Worm (Caenorhabditis elegans) whole organism, L4 larva: ENCODE measurements around the gene F02D10.6.
A peak's percentile ranks its signal among the peaks of the same experiment; 100 is the strongest.

ENCODE experiments used
- F10B5.3 ChIP-seq: sonication (generic microtip); optimal IDR thresholded peaks from 2 replicates; lab custom pipeline; 2016; ENCODE audit warnings: mild to moderate bottlenecking, missing genetic modification characterization, missing compliant biosample characterization
- F26F4.8 ChIP-seq: fragments of 200-800 bp; sonication (Bioruptor generic); conservative IDR thresholded peaks from 2 replicates; pipeline ENCODE4 v1.3.6; 2022; ENCODE audit warnings: missing genetic modification characterization, missing compliant biosample characterization
- F37D6.2 ChIP-seq: sonication (generic microtip); optimal IDR thresholded peaks from 2 replicates; lab custom pipeline; 2016; ENCODE audit warnings: mild to moderate bottlenecking, missing genetic modification characterization, missing compliant biosample characterization
- F49E8.2 ChIP-seq: sonication (generic microtip); optimal IDR thresholded peaks from 2 replicates; lab custom pipeline; 2016; ENCODE audit warnings: missing compliant biosample characterization, mild to moderate bottlenecking, missing genetic modification characterization, borderline replicate concordance
- Y48G9A.11 ChIP-seq: fragments of 200-800 bp; sonication (Bioruptor generic); IDR thresholded peaks from 2 replicates; pipeline ENCODE4 v1.3.6; 2022; ENCODE audit warnings: missing genetic modification reagents, missing genetic modification characterization, missing compliant biosample characterization
- Y5F2A.4 ChIP-seq: fragments of 200-800 bp; sonication (Bioruptor generic); optimal IDR thresholded peaks from 2 replicates; lab custom pipeline; 2018; ENCODE audit warnings: mild to moderate bottlenecking, missing genetic modification characterization, missing compliant biosample characterization
- ZK337.2 ChIP-seq: fragments of 200-800 bp; sonication (Bioruptor generic); IDR thresholded peaks from 2 replicates; pipeline ENCODE4 v1.3.6; 2022; ENCODE audit warnings: missing genetic modification reagents, missing genetic modification characterization, missing compliant biosample characterization
- ZK546.5 ChIP-seq, 2 experiments: sonication (generic microtip); optimal IDR thresholded peaks; 2 replicates each; lab custom pipeline; 2017; ENCODE audit warnings: missing biosample characterization in 2 of 2, missing genetic modification characterization in 2 of 2
- arid-1 ChIP-seq: fragments of 200-800 bp; sonication (Bioruptor generic); conservative IDR thresholded peaks from 2 replicates; pipeline ENCODE4 v1.3.6; 2022; ENCODE audit warnings: missing genetic modification reagents, missing genetic modification characterization, missing compliant biosample characterization
- ceh-32 ChIP-seq: sonication (generic microtip); optimal IDR thresholded peaks from 2 replicates; lab custom pipeline; 2016; ENCODE audit warnings: mild to moderate bottlenecking, missing genetic modification characterization, missing compliant biosample characterization; ENCODE audit not compliant: poor library complexity
- ceh-62 ChIP-seq: sonication (generic microtip); optimal IDR thresholded peaks from 2 replicates; lab custom pipeline; 2017; ENCODE audit warnings: missing biosample characterization, missing genetic modification characterization
- ceh-82 ChIP-seq: sonication (generic microtip); optimal IDR thresholded peaks from 2 replicates; lab custom pipeline; 2017; ENCODE audit warnings: missing biosample characterization, missing genetic modification characterization
- daf-12 ChIP-seq: fragments of 150-350 bp; optimal IDR thresholded peaks from 2 replicates; lab custom pipeline; 2014; ENCODE audit warnings: missing biosample characterization, missing genetic modification reagents, missing genetic modification characterization
- daf-8 ChIP-seq: fragments of 200-800 bp; sonication (Bioruptor generic); IDR thresholded peaks from 2 replicates; pipeline ENCODE4 v1.3.6; 2022; ENCODE audit warnings: missing genetic modification characterization, missing compliant biosample characterization
- dmd-6 ChIP-seq: fragments of 200-800 bp; sonication (Bioruptor generic); IDR thresholded peaks from 2 replicates; pipeline ENCODE4 v1.3.6; 2022; ENCODE audit warnings: missing genetic modification reagents, missing genetic modification characterization, missing compliant biosample characterization
- dmd-8 ChIP-seq: fragments of 200-800 bp; sonication (Bioruptor generic); IDR thresholded peaks from 2 replicates; pipeline ENCODE4 v1.3.6; 2022; ENCODE audit warnings: missing genetic modification characterization, missing compliant biosample characterization
- dpl-1 ChIP-seq: fragments of 150-350 bp; optimal IDR thresholded peaks from 2 replicates; lab custom pipeline; 2014; ENCODE audit warnings: missing biosample characterization, missing genetic modification reagents, missing genetic modification characterization
- duxl-1 ChIP-seq: sonication (generic microtip); optimal IDR thresholded peaks from 2 replicates; lab custom pipeline; 2016; ENCODE audit warnings: mild to moderate bottlenecking, missing genetic modification characterization, moderate library complexity, missing compliant biosample characterization; ENCODE audit not compliant: poor library complexity
- dve-1 ChIP-seq: sonication (generic microtip); optimal IDR thresholded peaks from 2 replicates; lab custom pipeline; 2017; ENCODE audit warnings: antibody characterized with exemption, mild to moderate bottlenecking, missing genetic modification characterization, missing compliant biosample characterization; ENCODE audit not compliant: insufficient read depth
- fkh-10 ChIP-seq: fragments of 150-350 bp; optimal IDR thresholded peaks from 2 replicates; lab custom pipeline; 2014; ENCODE audit warnings: missing biosample characterization, missing genetic modification reagents, missing genetic modification characterization
- fos-1 ChIP-seq: fragments of 150-350 bp; optimal IDR thresholded peaks from 2 replicates; lab custom pipeline; 2014; ENCODE audit warnings: missing biosample characterization, missing genetic modification characterization
- hlh-11 ChIP-seq: fragments of 200-800 bp; sonication (Bioruptor generic); optimal IDR thresholded peaks from 2 replicates; lab custom pipeline; 2018; ENCODE audit warnings: mild to moderate bottlenecking, missing genetic modification characterization, missing compliant biosample characterization
- hlh-30 ChIP-seq: sonication (generic microtip); optimal IDR thresholded peaks from 2 replicates; lab custom pipeline; 2017; ENCODE audit warnings: antibody characterized with exemption, mild to moderate bottlenecking, missing genetic modification characterization, missing compliant biosample characterization; ENCODE audit not compliant: insufficient read depth
- hmg-1.1 ChIP-seq: fragments of 200-800 bp; sonication (Bioruptor generic); IDR thresholded peaks from 2 replicates; pipeline ENCODE4 v1.3.6; 2022; ENCODE audit warnings: missing genetic modification reagents, missing genetic modification characterization, missing compliant biosample characterization
- jun-1 ChIP-seq: fragments of 150-350 bp; optimal IDR thresholded peaks from 2 replicates; lab custom pipeline; 2014; ENCODE audit warnings: missing biosample characterization, missing genetic modification reagents, missing genetic modification characterization
- lim-7 ChIP-seq: fragments of 200-800 bp; sonication (Bioruptor generic); IDR thresholded peaks from 2 replicates; pipeline ENCODE4 v1.3.6; 2022; ENCODE audit warnings: missing genetic modification characterization, missing compliant biosample characterization
- lin-1 ChIP-seq: fragments of 200-800 bp; sonication (Bioruptor generic); IDR thresholded peaks from 2 replicates; pipeline ENCODE4 v1.3.6; 2022; ENCODE audit warnings: missing genetic modification reagents, missing genetic modification characterization, missing compliant biosample characterization
- lin-13 ChIP-seq: fragments of 150-350 bp; optimal IDR thresholded peaks from 2 replicates; lab custom pipeline; 2014; ENCODE audit warnings: missing biosample characterization, missing genetic modification reagents, missing genetic modification characterization
- lin-38 ChIP-seq: fragments of 200-800 bp; sonication (Bioruptor generic); IDR thresholded peaks from 2 replicates; pipeline ENCODE4 v1.3.6; 2022; ENCODE audit warnings: missing genetic modification reagents, missing genetic modification characterization, missing compliant biosample characterization
- madf-9 ChIP-seq: fragments of 200-800 bp; sonication (Bioruptor generic); conservative IDR thresholded peaks from 2 replicates; pipeline ENCODE4 v1.3.6; 2022; ENCODE audit warnings: missing genetic modification reagents, missing genetic modification characterization, missing compliant biosample characterization
- mep-1 ChIP-seq: fragments of 150-350 bp; sonication (generic microtip); optimal IDR thresholded peaks from 3 replicates; lab custom pipeline; 2014; ENCODE audit warnings: missing biosample characterization, missing genetic modification characterization
- mes-2 ChIP-seq: sonication (generic microtip); optimal IDR thresholded peaks from 2 replicates; lab custom pipeline; 2016; ENCODE audit warnings: missing genotype, mild to moderate bottlenecking, missing genetic modification characterization, missing compliant biosample characterization; ENCODE audit not compliant: poor library complexity, severe bottlenecking
- mxl-2 ChIP-seq: fragments of 200-800 bp; sonication (Bioruptor generic); conservative IDR thresholded peaks from 2 replicates; pipeline ENCODE4 v1.3.6; 2022; ENCODE audit warnings: missing genetic modification reagents, missing genetic modification characterization, missing compliant biosample characterization
- nhr-102 ChIP-seq: sonication (generic microtip); optimal IDR thresholded peaks from 2 replicates; lab custom pipeline; 2016; ENCODE audit warnings: mild to moderate bottlenecking, missing genetic modification characterization, moderate library complexity, missing compliant biosample characterization
- nhr-11 ChIP-seq: fragments of 150-350 bp; optimal IDR thresholded peaks from 2 replicates; lab custom pipeline; 2014; ENCODE audit warnings: missing biosample characterization, missing genetic modification characterization
- nhr-25 ChIP-seq: sonication (generic microtip); optimal IDR thresholded peaks from 2 replicates; lab custom pipeline; 2017; ENCODE audit warnings: missing genetic modification characterization, mild to moderate bottlenecking, missing compliant biosample characterization, antibody characterized with exemption, moderate library complexity, borderline replicate concordance; ENCODE audit not compliant: insufficient read depth
- nhr-28 ChIP-seq: fragments of 150-350 bp; optimal IDR thresholded peaks from 2 replicates; lab custom pipeline; 2014; ENCODE audit warnings: missing biosample characterization, missing genetic modification characterization
- nhr-41 ChIP-seq: fragments of 200-800 bp; sonication (Bioruptor generic); IDR thresholded peaks from 2 replicates; pipeline ENCODE4 v1.3.6; 2022; ENCODE audit warnings: missing genetic modification reagents, missing genetic modification characterization, missing compliant biosample characterization
- nhr-42 ChIP-seq: fragments of 200-800 bp; sonication (Bioruptor generic); IDR thresholded peaks from 2 replicates; pipeline ENCODE4 v1.3.6; 2022; ENCODE audit warnings: missing genetic modification characterization, missing compliant biosample characterization
- nhr-6 ChIP-seq: fragments of 150-350 bp; optimal IDR thresholded peaks from 2 replicates; lab custom pipeline; 2014; ENCODE audit warnings: missing biosample characterization, missing genetic modification characterization
- nhr-77 ChIP-seq: fragments of 150-350 bp; optimal IDR thresholded peaks from 2 replicates; lab custom pipeline; 2014; ENCODE audit warnings: missing biosample characterization, missing genetic modification characterization
- pha-4 ChIP-seq, 2 experiments: fragments of 150-350 bp in 1 of 2; fragments of 200-800 bp in 1 of 2; sonication (Bioruptor generic) in 1 of 2; IDR thresholded peaks in 1 of 2; optimal IDR thresholded peaks in 1 of 2; 2 replicates each; pipeline versions ENCODE4 v1.3.6 to Lab custom; 2014 to 2022; ENCODE audit warnings: missing genetic modification characterization in 2 of 2, missing genetic modification reagents in 2 of 2, missing biosample characterization in 1 of 2, missing compliant biosample characterization in 1 of 2
- skn-1 ChIP-seq: fragments of 150-350 bp; optimal IDR thresholded peaks from 2 replicates; lab custom pipeline; 2014; ENCODE audit warnings: missing biosample characterization, missing genetic modification characterization
- spr-1 ChIP-seq: sonication (generic microtip); optimal IDR thresholded peaks from 2 replicates; lab custom pipeline; 2016; ENCODE audit warnings: mild to moderate bottlenecking, missing genetic modification characterization, missing compliant biosample characterization
- tra-1 ChIP-seq: fragments of 200-800 bp; sonication (Bioruptor generic); IDR thresholded peaks from 2 replicates; pipeline ENCODE4 v1.3.6; 2022; ENCODE audit warnings: missing genetic modification reagents, missing genetic modification characterization, missing compliant biosample characterization
- vab-7 ChIP-seq: fragments of 200-800 bp; sonication (Bioruptor generic); IDR thresholded peaks from 2 replicates; pipeline ENCODE4 v1.3.6; 2022; ENCODE audit warnings: missing genetic modification reagents, missing genetic modification characterization, missing compliant biosample characterization
- ztf-7 ChIP-seq: fragments of 150-350 bp; optimal IDR thresholded peaks from 2 replicates; lab custom pipeline; 2014; ENCODE audit warnings: missing biosample characterization, missing genetic modification characterization

F02D10.6 gene

DNA sequence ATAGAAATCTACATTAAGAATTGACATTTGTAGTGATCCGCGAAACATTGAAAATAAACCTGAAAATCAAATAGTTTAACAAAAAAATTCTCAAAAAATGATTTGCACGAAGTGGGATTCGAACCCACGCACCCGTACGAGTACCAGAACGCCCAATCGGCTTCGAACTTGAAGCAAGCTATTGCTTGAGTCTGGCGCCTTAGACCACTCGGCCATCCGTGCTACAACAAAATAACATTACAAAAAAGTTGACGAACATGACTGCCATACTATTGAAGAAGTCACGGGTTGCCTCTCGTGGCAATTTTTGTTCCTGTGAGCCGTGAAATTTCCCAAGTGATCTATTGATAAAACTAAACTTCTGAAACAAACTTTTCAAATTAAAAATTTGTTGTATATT, 8.2 kb downstream of the F02D10.6 start (continued):
- TF ChIP-seq hlh-11 = no peak
- TF ChIP-seq fkh-10 (GFP tag; lab: Kevin White, UChicago) = no peak
- TF ChIP-seq nhr-42 (GFP tag; lab: Robert Waterston, UW) = no peak
- no peak for TF ChIP-seq ztf-7 (tag; lab: Kevin White, UChicago)
- no peak for TF ChIP-seq daf-8 (GFP tag; lab: Robert Waterston, UW)
- no peak for TF ChIP-seq nhr-6 (tag; lab: Kevin White, UChicago)
- TF ChIP-seq skn-1 (tag; lab: Kevin White, UChicago) = no peak
- no peak for TF ChIP-seq nhr-77 (tag; lab: Kevin White, UChicago)
- TF ChIP-seq ceh-82 (tag; lab: Kevin White, UChicago) = no peak
- TF ChIP-seq mes-2 (tag; lab: Kevin White, UChicago) = no peak
- TF ChIP-seq ZK337.2 (GFP tag; lab: Robert Waterston, UW) = no peak
- no peak for TF ChIP-seq ZK546.5 (tag; optimal IDR thresholded peaks at IDR 0.05; lab: Kevin White, UChicago)
- TF ChIP-seq hmg-1.1 (GFP tag; lab: Robert Waterston, UW) = no peak
- TF ChIP-seq fos-1 (tag; lab: Kevin White, UChicago) = no peak

DNA sequence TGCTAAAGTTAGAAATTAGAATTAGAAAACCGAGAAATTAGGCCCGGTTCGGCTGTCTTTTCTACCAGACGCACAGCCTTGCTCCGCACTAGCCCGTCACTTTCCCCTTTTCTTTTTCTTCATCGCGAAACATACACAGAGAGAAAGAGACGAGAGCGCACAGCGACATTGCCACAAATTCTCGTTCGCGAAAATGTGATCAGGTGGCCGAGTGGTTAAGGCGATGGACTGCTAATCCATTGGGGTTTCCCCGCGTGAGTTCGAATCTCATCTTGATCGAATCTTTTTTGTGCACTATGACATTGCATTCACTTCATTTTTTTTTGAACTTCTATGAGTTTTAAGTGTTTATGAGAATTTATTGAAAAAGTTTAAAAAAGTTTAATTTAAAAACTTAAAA, 9.0 kb downstream of the F02D10.6 start:
- TF ChIP-seq nhr-11 (tag; lab: Kevin White, UChicago) (no peak), daf-12 (tag; lab: Kevin White, UChicago) (no peak), dve-1 (tag; lab: Kevin White, UChicago) (peak; percentile 38), ceh-62 (tag; lab: Kevin White, UChicago) (no peak), arid-1 (GFP tag; lab: Robert Waterston, UW) (0 out of 2 replicates have a peak, but pooled peaks have one; percentile 53), ceh-32 (tag; lab: Kevin White, UChicago) (no peak), ztf-7 (tag; lab: Kevin White, UChicago) (peak; percentile 51), mxl-2 (GFP tag; lab: Robert Waterston, UW) (0 out of 2 replicates have a peak, but pooled peaks have one; percentile 11), spr-1 (tag; lab: Kevin White, UChicago) (peak; percentile 44), nhr-77 (tag; lab: Kevin White, UChicago) (peak; percentile 19), jun-1 (tag; lab: Kevin White, UChicago) (peak; percentile 20), pha-4 (GFP tag; IDR thresholded peaks at IDR 0.05; lab: Robert Waterston, UW) (no peak), pha-4 (tag; optimal IDR thresholded peaks at IDR 0.05; lab: Kevin White, UChicago) (no peak), F10B5.3 (tag; lab: Kevin White, UChicago) (no peak), dmd-8 (0 out of 2 replicates have a peak, but pooled peaks have one; percentile 61), lin-13 (GFP tag; lab: Kevin White, UChicago) (peak; percentile 25), F37D6.2 (tag; lab: Kevin White, UChicago) (peak; percentile 66), vab-7 (peak; percentile 77), Y5F2A.4 (no peak), daf-8 (GFP tag; lab: Robert Waterston, UW) (no peak), mep-1 (no peak), lim-7 (peak; percentile 63), dpl-1 (peak; percentile 5), lin-1 (GFP tag; lab: Robert Waterston, UW) (no peak), nhr-28 (tag; lab: Kevin White, UChicago) (no peak), nhr-102 (tag; lab: Kevin White, UChicago) (peak; percentile 56), duxl-1 (tag; lab: Kevin White, UChicago) (no peak), ZK337.2 (GFP tag; lab: Robert Waterston, UW) (peak; percentile 63), tra-1 (0 out of 2 replicates have a peak, but pooled peaks have one; percentile 18), Y48G9A.11 (GFP tag; lab: Robert Waterston, UW) (no peak), madf-9 (GFP tag; lab: Robert Waterston, UW) (peak; percentile 75), F49E8.2 (no peak), nhr-41 (no peak), hlh-30 (tag; lab: Kevin White, UChicago) (peak; percentile 70), F26F4.8 (GFP tag; lab: Robert Waterston, UW) (peak; percentile 42; the same call in 1 of the 2 replicates), lin-38 (GFP tag; lab: Robert Waterston, UW) (peak; percentile 56; the same call in 1 of the 2 replicates), dmd-6 (GFP tag; lab: Robert Waterston, UW) (peak; percentile 65), nhr-25 (no peak)
